Worm (Caenorhabditis elegans) whole organism, young adult: ENCODE data around the gene B0507.2.
"Not testable (repeated sequence)": the region's sequence is repeated elsewhere in the genome, so short reads cannot be mapped to it uniquely, and the experiment has no call there.

Source experiments
- F22D6.2 ChIP-seq: sonication (generic microtip); optimal IDR thresholded peaks from 2 replicates; lab custom pipeline; 2016; ENCODE audit warnings: mild to moderate bottlenecking, missing genetic modification characterization, missing compliant biosample characterization
- F52B5.7 ChIP-seq: sonication (generic microtip); optimal IDR thresholded peaks from 2 replicates; lab custom pipeline; 2016; ENCODE audit warnings: mild to moderate bottlenecking, missing genetic modification characterization, missing compliant biosample characterization
- F55B11.4 ChIP-seq: sonication (generic microtip); optimal IDR thresholded peaks from 2 replicates; lab custom pipeline; 2016; ENCODE audit warnings: missing compliant biosample characterization, missing genetic modification characterization, borderline replicate concordance; ENCODE audit not compliant: insufficient read depth
- K12H6.12 ChIP-seq: fragments of 200-800 bp; sonication (Bioruptor generic); optimal IDR thresholded peaks from 2 replicates; lab custom pipeline; 2018; ENCODE audit warnings: mild to moderate bottlenecking, missing genetic modification characterization, missing compliant biosample characterization
- akir-1 ChIP-seq: fragments of 200-800 bp; sonication (Bioruptor generic); optimal IDR thresholded peaks from 2 replicates; lab custom pipeline; 2018; ENCODE audit warnings: mild to moderate bottlenecking, missing genetic modification characterization, moderate library complexity, missing compliant biosample characterization
- aptf-2 ChIP-seq: fragments of 200-800 bp; sonication (Bioruptor generic); conservative IDR thresholded peaks from 2 replicates; pipeline ENCODE4 v1.3.6; 2022; ENCODE audit warnings: missing genetic modification reagents, missing genetic modification characterization, missing compliant biosample characterization
- bed-1 ChIP-seq: fragments of 200-800 bp; sonication (Bioruptor generic); IDR thresholded peaks from 2 replicates; pipeline ENCODE4 v1.3.6; 2022; ENCODE audit warnings: missing genetic modification reagents, missing genetic modification characterization, missing compliant biosample characterization
- cebp-1 ChIP-seq, 2 experiments: fragments of 200-800 bp in 1 of 2; sonication (Bioruptor generic) in 1 of 2; sonication (generic microtip) in 1 of 2; IDR thresholded peaks in 1 of 2; optimal IDR thresholded peaks in 1 of 2; 2 replicates each; pipeline versions ENCODE4 v1.3.6 to Lab custom; 2017 to 2022; ENCODE audit warnings: missing compliant biosample characterization in 2 of 2, missing genetic modification characterization in 2 of 2, mild to moderate bottlenecking in 1 of 2, missing genetic modification reagents in 1 of 2, moderate library complexity in 1 of 2
- ceh-27 ChIP-seq: fragments of 200-800 bp; sonication (Bioruptor generic); optimal IDR thresholded peaks from 2 replicates; lab custom pipeline; 2018; ENCODE audit warnings: mild to moderate bottlenecking, missing genetic modification characterization, moderate library complexity, missing compliant biosample characterization
- dox-1 ChIP-seq: fragments of 200-800 bp; sonication (Bioruptor generic); IDR thresholded peaks from 2 replicates; pipeline ENCODE4 v1.3.6; 2022; ENCODE audit warnings: missing genetic modification reagents, missing genetic modification characterization, missing compliant biosample characterization
- dpl-1 ChIP-seq: fragments of 150-350 bp; optimal IDR thresholded peaks from 2 replicates; lab custom pipeline; 2014; ENCODE audit warnings: missing biosample characterization, missing genetic modification reagents, missing genetic modification characterization
- egl-18 ChIP-seq: fragments of 200-800 bp; sonication (Bioruptor generic); IDR thresholded peaks from 2 replicates; pipeline ENCODE4 v1.3.6; 2022; ENCODE audit warnings: missing genetic modification reagents, missing genetic modification characterization, missing compliant biosample characterization
- gei-17 ChIP-seq: fragments of 200-800 bp; sonication (Bioruptor generic); optimal IDR thresholded peaks from 2 replicates; lab custom pipeline; 2018; ENCODE audit warnings: mild to moderate bottlenecking, missing genetic modification characterization, missing compliant biosample characterization
- hmg-1.2 ChIP-seq: fragments of 200-800 bp; sonication (Bioruptor generic); IDR thresholded peaks from 2 replicates; pipeline ENCODE4 v1.3.6; 2022; ENCODE audit warnings: missing genetic modification reagents, missing genetic modification characterization, missing compliant biosample characterization
- let-607 ChIP-seq, 2 experiments: fragments of 200-800 bp in 1 of 2; sonication (Bioruptor generic) in 1 of 2; sonication (generic microtip) in 1 of 2; optimal IDR thresholded peaks; 2 replicates each; lab custom pipeline; 2016 to 2018; ENCODE audit warnings: mild to moderate bottlenecking in 2 of 2, missing compliant biosample characterization in 2 of 2, missing genetic modification characterization in 2 of 2, moderate library complexity in 2 of 2, missing genotype in 1 of 2
- lsl-1 ChIP-seq: fragments of 200-800 bp; sonication (Bioruptor generic); optimal IDR thresholded peaks from 2 replicates; lab custom pipeline; 2018; ENCODE audit warnings: mild to moderate bottlenecking, missing genetic modification characterization, moderate library complexity, missing compliant biosample characterization
- lsy-27 ChIP-seq: sonication (generic microtip); optimal IDR thresholded peaks from 2 replicates; lab custom pipeline; 2017; ENCODE audit warnings: missing genetic modification characterization, mild to moderate bottlenecking, missing compliant biosample characterization, antibody characterized with exemption, missing genotype, borderline replicate concordance; ENCODE audit not compliant: insufficient read depth
- madf-8 ChIP-seq: fragments of 200-800 bp; sonication (Bioruptor generic); conservative IDR thresholded peaks from 2 replicates; pipeline ENCODE4 v1.3.6; 2022; ENCODE audit warnings: missing genetic modification reagents, missing genetic modification characterization, missing compliant biosample characterization
- mcd-1 ChIP-seq: fragments of 200-800 bp; sonication (Bioruptor generic); IDR thresholded peaks from 2 replicates; pipeline ENCODE4 v1.3.6; 2022; ENCODE audit warnings: missing genetic modification reagents, missing genetic modification characterization, missing compliant biosample characterization
- mes-4 ChIP-seq: sonication (generic microtip); optimal IDR thresholded peaks from 2 replicates; lab custom pipeline; 2016; ENCODE audit warnings: missing genotype, missing genetic modification characterization, missing compliant biosample characterization
- nhr-179 ChIP-seq: sonication (generic microtip); optimal IDR thresholded peaks from 2 replicates; lab custom pipeline; 2016; ENCODE audit warnings: mild to moderate bottlenecking, missing genetic modification characterization, missing compliant biosample characterization
- nhr-80 ChIP-seq: sonication (generic microtip); optimal IDR thresholded peaks from 2 replicates; lab custom pipeline; 2016; ENCODE audit warnings: missing genetic modification characterization, missing compliant biosample characterization
- rcor-1 ChIP-seq: fragments of 200-800 bp; sonication (Bioruptor generic); IDR thresholded peaks from 2 replicates; pipeline ENCODE4 v1.3.6; 2022; ENCODE audit warnings: missing genetic modification reagents, missing genetic modification characterization, missing compliant biosample characterization
- repo-1 ChIP-seq: sonication (generic microtip); optimal IDR thresholded peaks from 2 replicates; lab custom pipeline; 2017; ENCODE audit warnings: mild to moderate bottlenecking, missing genetic modification characterization, missing compliant biosample characterization
- snpc-1.1 ChIP-seq: sonication (generic microtip); optimal IDR thresholded peaks from 2 replicates; lab custom pipeline; 2017; ENCODE audit warnings: missing genetic modification characterization, mild to moderate bottlenecking, missing compliant biosample characterization, antibody characterized with exemption, moderate library complexity, missing genotype, missing genetic modification reagents; ENCODE audit not compliant: insufficient read depth
- snpc-1.3 ChIP-seq: sonication (generic microtip); optimal IDR thresholded peaks from 2 replicates; lab custom pipeline; 2017; ENCODE audit warnings: missing genetic modification characterization, mild to moderate bottlenecking, missing compliant biosample characterization, antibody characterized with exemption, moderate library complexity, missing genotype, missing genetic modification reagents; ENCODE audit not compliant: insufficient read depth
- unc-130 ChIP-seq: sonication (generic microtip); optimal IDR thresholded peaks from 2 replicates; lab custom pipeline; 2016; ENCODE audit warnings: missing genetic modification reagents, missing genetic modification characterization, missing compliant biosample characterization
- zfh-2 ChIP-seq: fragments of 200-800 bp; sonication (Bioruptor generic); conservative IDR thresholded peaks from 2 replicates; pipeline ENCODE4 v1.3.6; 2022; ENCODE audit warnings: missing genetic modification reagents, missing genetic modification characterization, missing compliant biosample characterization
- ztf-26 ChIP-seq: sonication (generic microtip); optimal IDR thresholded peaks from 2 replicates; lab custom pipeline; 2017; ENCODE audit warnings: missing genetic modification characterization, missing compliant biosample characterization
- ztf-6 ChIP-seq: fragments of 200-800 bp; sonication (Bioruptor generic); IDR thresholded peaks from 2 replicates; pipeline ENCODE4 v1.3.6; 2022; ENCODE audit warnings: missing genetic modification reagents, missing genetic modification characterization, missing compliant biosample characterization

The B0507.2 gene

ce11 chrV:8773826-8774382 lies at the start of gene B0507.2:
Gene B0507.2, plus strand, starts transcription at chrV:8774332.
- TF ChIP-seq ceh-27 (GFP tag; lab: Kevin White, UChicago) (peak; percentile 53), egl-18 (GFP tag; lab: Robert Waterston, UW) (no peak), nhr-80 (tag; lab: Kevin White, UChicago) (peak; percentile 36), cebp-1 (GFP tag; IDR thresholded peaks at IDR 0.05; lab: Robert Waterston, UW) (no peak), cebp-1 (tag; optimal IDR thresholded peaks at IDR 0.05; lab: Kevin White, UChicago) (peak; percentile 76)

ce11 chrV:8726228-8726627 lies 47.9 kb upstream of the B0507.2 start, which contains the start of gene droe-8:
Gene droe-8, plus strand, starts transcription at chrV:8726528.
- not testable (repeated sequence) for TF ChIP-seq F52B5.7 (tag; lab: Kevin White, UChicago); aptf-2 (GFP tag; lab: Robert Waterston, UW); K12H6.12 (tag; lab: Kevin White, UChicago)

- TF ChIP-seq mcd-1: no peak
- no peak for TF ChIP-seq lsl-1 (GFP tag; lab: Kevin White, UChicago)
- no peak for TF ChIP-seq zfh-2 (GFP tag; lab: Robert Waterston, UW)
- no peak for TF ChIP-seq unc-130 (GFP tag; lab: Kevin White, UChicago)
- no peak for TF ChIP-seq akir-1 (GFP tag; lab: Kevin White, UChicago)
- no peak for TF ChIP-seq dpl-1 (GFP tag; lab: Kevin White, UChicago)
- no peak for TF ChIP-seq F55B11.4 (tag; lab: Kevin White, UChicago)
- TF ChIP-seq gei-17 (GFP tag; lab: Kevin White, UChicago): no peak
- TF ChIP-seq madf-8 (GFP tag; lab: Robert Waterston, UW): no peak
- no peak for TF ChIP-seq rcor-1 (GFP tag; lab: Robert Waterston, UW)
- TF ChIP-seq snpc-1.1 (tag; lab: Kevin White, UChicago): no peak
- no peak for TF ChIP-seq lsy-27
- TF ChIP-seq bed-1 (GFP tag; lab: Robert Waterston, UW): no peak
- TF ChIP-seq hmg-1.2 (GFP tag; lab: Robert Waterston, UW): no peak
- TF ChIP-seq ceh-27 (GFP tag; lab: Kevin White, UChicago): no peak
- no peak for TF ChIP-seq F22D6.2
- no peak for TF ChIP-seq snpc-1.3 (tag; lab: Kevin White, UChicago)
- TF ChIP-seq nhr-179: no peak
- no peak for TF ChIP-seq let-607 (tag; optimal IDR thresholded peaks at IDR 0.05; lab: Kevin White, UChicago)
These were observed 47.1 kb upstream of the B0507.2 start, which contains the start of gene ZC196.9 for ce11 chrV:8727077-8727476. Gene ZC196.9, minus strand, starts transcription at chrV:8727177.

DNA sequence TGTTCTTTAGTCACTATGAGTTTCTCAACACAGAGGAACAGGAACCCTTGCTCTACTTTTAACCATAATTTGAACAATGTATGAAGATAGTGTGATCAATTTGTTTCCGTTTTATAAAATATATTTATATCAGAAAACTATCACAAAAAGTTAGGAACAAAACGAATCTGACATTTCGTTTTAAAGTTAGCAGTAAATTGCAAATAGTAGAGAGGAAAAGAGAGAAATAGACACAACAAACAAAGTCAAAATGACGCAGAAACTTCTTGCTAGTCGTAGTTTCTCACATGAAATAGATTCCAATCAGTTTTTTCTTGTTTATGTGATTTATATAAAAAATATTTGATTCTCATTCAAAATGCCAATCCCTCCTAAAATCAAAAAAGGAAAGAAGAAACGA lies 45.0 kb upstream of the B0507.2 start, which contains the start of gene ZC196.5:
ZC196.5 (plus strand) TSS at position 301 of the 400 bp plus-strand sequence.
- TF ChIP-seq mes-4 (no peak), repo-1 (tag; lab: Kevin White, UChicago) (no peak), dox-1 (GFP tag; lab: Robert Waterston, UW) (no peak), ztf-6 (GFP tag; lab: Robert Waterston, UW) (no peak), ztf-26 (tag; lab: Kevin White, UChicago) (no peak)
